Worm (Caenorhabditis elegans) whole organism, mixed stage, embryonic: Measurements from ENCODE around the gene R186.3.

Experiments used
- blmp-1 ChIP-seq: fragments of 150-350 bp; optimal IDR thresholded peaks from 2 replicates; lab custom pipeline; 2014; ENCODE audit warnings: missing biosample characterization, missing genetic modification characterization
- ceh-39 ChIP-seq: fragments of 150-350 bp; optimal IDR thresholded peaks from 2 replicates; lab custom pipeline; 2014; ENCODE audit warnings: missing biosample characterization, missing genetic modification characterization
- ceh-83 ChIP-seq: fragments of 200-800 bp; sonication (Bioruptor generic); optimal IDR thresholded peaks from 2 replicates; lab custom pipeline; 2018; ENCODE audit warnings: mild to moderate bottlenecking, missing genetic modification characterization, missing compliant biosample characterization
- mep-1 ChIP-seq: fragments of 150-350 bp; optimal IDR thresholded peaks from 2 replicates; lab custom pipeline; 2017; ENCODE audit warnings: missing biosample characterization, missing genetic modification reagents, missing genetic modification characterization, inconsistent platforms
- nhr-12 ChIP-seq: fragments of 150-350 bp; optimal IDR thresholded peaks from 2 replicates; lab custom pipeline; 2014; ENCODE audit warnings: missing biosample characterization, missing genetic modification characterization
- nhr-76 ChIP-seq: sonication (generic microtip); optimal IDR thresholded peaks from 2 replicates; lab custom pipeline; 2017; ENCODE audit warnings: missing biosample characterization, missing genetic modification characterization
- snpc-4 ChIP-seq: fragments of 150-350 bp; optimal IDR thresholded peaks from 2 replicates; lab custom pipeline; 2014; ENCODE audit warnings: missing biosample characterization, missing genetic modification characterization
- unc-62 ChIP-seq: fragments of 150-350 bp; optimal IDR thresholded peaks from 2 replicates; lab custom pipeline; 2014; ENCODE audit warnings: missing biosample characterization, missing genetic modification reagents, missing genetic modification characterization

ce11 chrV:12921680-12922079 lies 45.3 kb downstream of the R186.3 start:
- TF ChIP-seq snpc-4 (tag; lab: Kevin White, UChicago) = no peak
- TF ChIP-seq unc-62 (GFP tag; lab: Kevin White, UChicago) = no peak
- TF ChIP-seq mep-1 (tag; lab: Kevin White, UChicago) = no peak
- TF ChIP-seq nhr-76 (tag; lab: Kevin White, UChicago) = no peak
- TF ChIP-seq nhr-12 = no peak
- no peak for TF ChIP-seq blmp-1 (tag; lab: Kevin White, UChicago)
- TF ChIP-seq ceh-39 (tag; lab: Kevin White, UChicago) = no peak
- no peak for TF ChIP-seq ceh-83
